Worm (Caenorhabditis elegans) whole organism, dauer: ENCODE measurements around the gene Y39G8B.13.

Experiments used
- unc-62 ChIP-seq: sonication (generic microtip); optimal IDR thresholded peaks from 2 replicates; lab custom pipeline; 2017; ENCODE audit warnings: missing biosample characterization, missing genetic modification reagents, missing genetic modification characterization

The Y39G8B.13 gene

ce11 chrII:13962319-13962718, 20.5 kb downstream of the Y39G8B.13 start, which contains the start of gene rpi-1:
Gene rpi-1 (minus strand): TSS chrII:13962419.
- TF ChIP-seq unc-62 (GFP tag; lab: Kevin White, UChicago), result no peak

ce11 chrII:13961567-13961966, 21.3 kb downstream of the Y39G8B.13 start:
- no peak for TF ChIP-seq unc-62 (GFP tag; lab: Kevin White, UChicago)

- no peak for TF ChIP-seq unc-62 (GFP tag; lab: Kevin White, UChicago)
Measured at ce11 chrII:13958359-13958758, 24.5 kb downstream of the Y39G8B.13 start.

ce11 chrII:13957437-13957836, 25.4 kb downstream of the Y39G8B.13 start, which contains the start of gene zip-3:
Gene zip-3 (minus strand): TSS chrII:13957457.
- no peak for TF ChIP-seq unc-62 (GFP tag; lab: Kevin White, UChicago)

ce11 chrII:13956529-13956928, 26.3 kb downstream of the Y39G8B.13 start:
- TF ChIP-seq unc-62 (GFP tag; lab: Kevin White, UChicago), result no peak

- no peak for TF ChIP-seq unc-62 (GFP tag; lab: Kevin White, UChicago)
Measured at ce11 chrII:13954979-13955378, 27.9 kb downstream of the Y39G8B.13 start.

ce11 chrII:13954077-13954476, 28.8 kb downstream of the Y39G8B.13 start:
- no peak for TF ChIP-seq unc-62 (GFP tag; lab: Kevin White, UChicago)

- TF ChIP-seq unc-62 (GFP tag; lab: Kevin White, UChicago), result no peak
Measured at ce11 chrII:13951986-13952385, 30.9 kb downstream of the Y39G8B.13 start.

- TF ChIP-seq unc-62 (GFP tag; lab: Kevin White, UChicago), result no peak
Measured at ce11 chrII:13949290-13949689, 33.6 kb downstream of the Y39G8B.13 start, which contains the start of gene sre-44. Gene sre-44 (plus strand): TSS chrII:13949590.

- TF ChIP-seq unc-62 (GFP tag; lab: Kevin White, UChicago), result no peak
Measured at ce11 chrII:13945527-13945926, 37.3 kb downstream of the Y39G8B.13 start.

ce11 chrII:13939531-13939930, 43.3 kb downstream of the Y39G8B.13 start, which contains the start of gene W07G1.1:
Gene W07G1.1 (minus strand): TSS chrII:13939631.
- no peak for TF ChIP-seq unc-62 (GFP tag; lab: Kevin White, UChicago)

ce11 chrII:13938290-13938689, 44.6 kb downstream of the Y39G8B.13 start:
- TF ChIP-seq unc-62 (GFP tag; lab: Kevin White, UChicago), result no peak

ce11 chrII:13935907-13936306, 46.9 kb downstream of the Y39G8B.13 start:
- TF ChIP-seq unc-62 (GFP tag; lab: Kevin White, UChicago), result no peak

ce11 chrII:13933534-13933933, 49.3 kb downstream of the Y39G8B.13 start:
- TF ChIP-seq unc-62 (GFP tag; lab: Kevin White, UChicago), result no peak
